Fruit fly (Drosophila melanogaster): ENCODE results near the gene Es2.

Es2 gene

dm6 chrX:8476817-8477216, 15.5 kb downstream of the Es2 start, which contains the start of gene Cp7Fc:
Gene Cp7Fc (plus strand): TSS chrX:8477117.
- TF ChIP-seq psq (optimal IDR thresholded peaks at IDR 0.05): no peak
- TF ChIP-seq CG8478 (optimal IDR thresholded peaks at IDR 0.05): no peak
- TF ChIP-seq Dll (optimal IDR thresholded peaks at IDR 0.05): no peak
- TF ChIP-seq pan (optimal IDR thresholded peaks at IDR 0.05): no peak

dm6 chrX:8479031-8479568, 17.8 kb downstream of the Es2 start, which contains the start of gene Cp36:
Gene Cp36 (plus strand): TSS chrX:8479319.
- no peak for TF ChIP-seq usp (GFP tag; optimal IDR thresholded peaks at IDR 0.05)
- no peak for TF ChIP-seq Dll (optimal IDR thresholded peaks at IDR 0.05)
- no peak for TF ChIP-seq pan (optimal IDR thresholded peaks at IDR 0.05)
- TF ChIP-seq CG8478 (optimal IDR thresholded peaks at IDR 0.05): no peak
- no peak for TF ChIP-seq EcR (GFP tag; optimal IDR thresholded peaks at IDR 0.05)
- TF ChIP-seq psq (optimal IDR thresholded peaks at IDR 0.05): no peak

dm6 chrX:8481462-8481861, 20.2 kb downstream of the Es2 start, which contains the start of gene Cp38:
Gene Cp38 (plus strand): TSS chrX:8481837.
- no peak for TF ChIP-seq pan (optimal IDR thresholded peaks at IDR 0.05)
- no peak for TF ChIP-seq usp (GFP tag; optimal IDR thresholded peaks at IDR 0.05)
- TF ChIP-seq CG8478 (optimal IDR thresholded peaks at IDR 0.05): no peak
- no peak for TF ChIP-seq Dll (optimal IDR thresholded peaks at IDR 0.05)
- no peak for TF ChIP-seq psq (optimal IDR thresholded peaks at IDR 0.05)
- no peak for TF ChIP-seq EcR (GFP tag; optimal IDR thresholded peaks at IDR 0.05)

dm6 chrX:8483671-8484070, 22.4 kb downstream of the Es2 start, which contains the start of gene CG33223:
Gene CG33223 (minus strand): TSS chrX:8483885.
- TF ChIP-seq Dll (optimal IDR thresholded peaks at IDR 0.05): no peak
- TF ChIP-seq usp (GFP tag; optimal IDR thresholded peaks at IDR 0.05): no peak
- no peak for TF ChIP-seq CG8478 (optimal IDR thresholded peaks at IDR 0.05)
- TF ChIP-seq psq (optimal IDR thresholded peaks at IDR 0.05): no peak
- no peak for TF ChIP-seq EcR (GFP tag; optimal IDR thresholded peaks at IDR 0.05)
- no peak for TF ChIP-seq pan (optimal IDR thresholded peaks at IDR 0.05)

dm6 chrX:8484778-8485177, 23.5 kb downstream of the Es2 start:
- no peak for TF ChIP-seq psq (optimal IDR thresholded peaks at IDR 0.05)
- TF ChIP-seq Dll (optimal IDR thresholded peaks at IDR 0.05): no peak
- no peak for TF ChIP-seq EcR (GFP tag; optimal IDR thresholded peaks at IDR 0.05)
- TF ChIP-seq pan (optimal IDR thresholded peaks at IDR 0.05): no peak
- TF ChIP-seq usp (GFP tag; optimal IDR thresholded peaks at IDR 0.05): no peak
- no peak for TF ChIP-seq CG8478 (optimal IDR thresholded peaks at IDR 0.05)

- no peak for TF ChIP-seq pan (optimal IDR thresholded peaks at IDR 0.05)
- no peak for TF ChIP-seq EcR (GFP tag; optimal IDR thresholded peaks at IDR 0.05)
- TF ChIP-seq CG8478 (optimal IDR thresholded peaks at IDR 0.05): no peak
- no peak for TF ChIP-seq usp (GFP tag; optimal IDR thresholded peaks at IDR 0.05)
- no peak for TF ChIP-seq Dll (optimal IDR thresholded peaks at IDR 0.05)
- no peak for TF ChIP-seq psq (optimal IDR thresholded peaks at IDR 0.05)
Observed at dm6 chrX:8489048-8489447, 27.8 kb downstream of the Es2 start, which contains the start of gene CG33181. Gene CG33181 (plus strand): TSS chrX:8489348.

dm6 chrX:8489485-8489970, 28.2 kb downstream of the Es2 start, which contains the start of gene otu:
Gene otu (minus strand): TSS chrX:8489535.
- TF ChIP-seq pan (optimal IDR thresholded peaks at IDR 0.05): no peak
- no peak for TF ChIP-seq psq (optimal IDR thresholded peaks at IDR 0.05)
- no peak for TF ChIP-seq CG8478 (optimal IDR thresholded peaks at IDR 0.05)
- TF ChIP-seq Dll (optimal IDR thresholded peaks at IDR 0.05): no peak
- TF ChIP-seq EcR (GFP tag; optimal IDR thresholded peaks at IDR 0.05): no peak
- no peak for TF ChIP-seq usp (GFP tag; optimal IDR thresholded peaks at IDR 0.05)

dm6 chrX:8490291-8490975, 29.2 kb downstream of the Es2 start:
- no peak for TF ChIP-seq CG8478 (optimal IDR thresholded peaks at IDR 0.05)
- TF ChIP-seq psq (optimal IDR thresholded peaks at IDR 0.05): no peak
- no peak for TF ChIP-seq EcR (GFP tag; optimal IDR thresholded peaks at IDR 0.05)
- no peak for TF ChIP-seq usp (GFP tag; optimal IDR thresholded peaks at IDR 0.05)

dm6 chrX:8490976-8491345, 29.7 kb downstream of the Es2 start:
- no peak for TF ChIP-seq CG8478 (optimal IDR thresholded peaks at IDR 0.05)
- no peak for TF ChIP-seq pan (optimal IDR thresholded peaks at IDR 0.05)
- no peak for TF ChIP-seq EcR (GFP tag; optimal IDR thresholded peaks at IDR 0.05)
- TF ChIP-seq psq (optimal IDR thresholded peaks at IDR 0.05): no peak
- TF ChIP-seq usp (GFP tag; optimal IDR thresholded peaks at IDR 0.05): no peak
- TF ChIP-seq Dll (optimal IDR thresholded peaks at IDR 0.05): no peak

dm6 chrX:8491452-8492046, 30.3 kb downstream of the Es2 start:
- TF ChIP-seq usp (GFP tag; optimal IDR thresholded peaks at IDR 0.05) (no peak), EcR (GFP tag; optimal IDR thresholded peaks at IDR 0.05) (no peak), pan (optimal IDR thresholded peaks at IDR 0.05) (no peak), psq (optimal IDR thresholded peaks at IDR 0.05) (no peak), Dll (optimal IDR thresholded peaks at IDR 0.05) (no peak), CG8478 (optimal IDR thresholded peaks at IDR 0.05) (no peak)

- no peak for TF ChIP-seq CG8478 (optimal IDR thresholded peaks at IDR 0.05)
- no peak for TF ChIP-seq usp (GFP tag; optimal IDR thresholded peaks at IDR 0.05)
- TF ChIP-seq Dll (optimal IDR thresholded peaks at IDR 0.05): no peak
- TF ChIP-seq psq (optimal IDR thresholded peaks at IDR 0.05): no peak
- TF ChIP-seq EcR (GFP tag; optimal IDR thresholded peaks at IDR 0.05): no peak
- TF ChIP-seq pan (optimal IDR thresholded peaks at IDR 0.05): no peak
Observed at dm6 chrX:8492849-8493248, 31.6 kb downstream of the Es2 start.

dm6 chrX:8493473-8493872, 32.2 kb downstream of the Es2 start:
- no peak for TF ChIP-seq usp (GFP tag; optimal IDR thresholded peaks at IDR 0.05)
- no peak for TF ChIP-seq Dll (optimal IDR thresholded peaks at IDR 0.05)
- TF ChIP-seq EcR (GFP tag; optimal IDR thresholded peaks at IDR 0.05): no peak
- no peak for TF ChIP-seq CG8478 (optimal IDR thresholded peaks at IDR 0.05)
- no peak for TF ChIP-seq pan (optimal IDR thresholded peaks at IDR 0.05)
